Worm (Caenorhabditis elegans) whole organism, L3 larva: ENCODE measurements around the gene dos-3.
A peak's percentile ranks its signal among the peaks of the same experiment; 100 is the strongest.

ENCODE experiments used
- R02D3.7 ChIP-seq: fragments of 150-350 bp; optimal IDR thresholded peaks from 2 replicates; lab custom pipeline; 2014; ENCODE audit warnings: missing biosample characterization, missing genetic modification characterization
- ZK546.5 ChIP-seq: sonication (generic microtip); optimal IDR thresholded peaks from 2 replicates; lab custom pipeline; 2017; ENCODE audit warnings: missing biosample characterization, missing genetic modification characterization
- ama-1 ChIP-seq: fragments of 150-350 bp; optimal IDR thresholded peaks from 2 replicates; lab custom pipeline; 2018
- ceh-16 ChIP-seq: sonication (generic microtip); optimal IDR thresholded peaks from 2 replicates; lab custom pipeline; 2017; ENCODE audit warnings: missing biosample characterization, missing genetic modification characterization
- ceh-28 ChIP-seq: fragments of 150-350 bp; optimal IDR thresholded peaks from 2 replicates; lab custom pipeline; 2014; ENCODE audit warnings: missing biosample characterization, missing genetic modification reagents, missing genetic modification characterization
- ceh-82 ChIP-seq: fragments of 150-350 bp; optimal IDR thresholded peaks from 2 replicates; lab custom pipeline; 2014; ENCODE audit warnings: missing biosample characterization, missing genetic modification characterization
- ceh-9 ChIP-seq: sonication (generic microtip); optimal IDR thresholded peaks from 2 replicates; lab custom pipeline; 2018; ENCODE audit warnings: missing biosample characterization, missing genetic modification characterization
- egl-27 ChIP-seq: sonication (generic microtip); optimal IDR thresholded peaks from 4 replicates; lab custom pipeline; 2017; ENCODE audit warnings: missing biosample characterization, missing genetic modification reagents, missing genetic modification characterization
- elt-1 ChIP-seq: fragments of 150-350 bp; optimal IDR thresholded peaks from 2 replicates; lab custom pipeline; 2014; ENCODE audit warnings: missing biosample characterization, missing genetic modification characterization
- elt-2 ChIP-seq: sonication (generic microtip); optimal IDR thresholded peaks from 2 replicates; lab custom pipeline; 2016; ENCODE audit warnings: missing genetic modification reagents, mild to moderate bottlenecking, missing genetic modification characterization, missing compliant biosample characterization
- eor-1 ChIP-seq, 2 experiments: fragments of 150-350 bp; optimal IDR thresholded peaks; 2 replicates each; lab custom pipeline; 2014 to 2018; ENCODE audit warnings: missing biosample characterization in 2 of 2, missing genetic modification characterization in 2 of 2
- fkh-10 ChIP-seq: sonication (generic microtip); optimal IDR thresholded peaks from 2 replicates; lab custom pipeline; 2017; ENCODE audit warnings: missing biosample characterization, missing genetic modification reagents, missing genetic modification characterization
- fkh-2 ChIP-seq: fragments of 150-350 bp; optimal IDR thresholded peaks from 2 replicates; lab custom pipeline; 2014; ENCODE audit warnings: missing biosample characterization, missing genetic modification reagents, missing genetic modification characterization
- fos-1 ChIP-seq: fragments of 150-350 bp; optimal IDR thresholded peaks from 2 replicates; lab custom pipeline; 2014; ENCODE audit warnings: missing biosample characterization, missing genetic modification characterization
- hmg-11 ChIP-seq: sonication (generic microtip); optimal IDR thresholded peaks from 2 replicates; lab custom pipeline; 2016; ENCODE audit warnings: missing genetic modification characterization, missing compliant biosample characterization
- jun-1 ChIP-seq: fragments of 150-350 bp; optimal IDR thresholded peaks from 2 replicates; lab custom pipeline; 2014; ENCODE audit warnings: missing biosample characterization, missing genetic modification reagents, missing genetic modification characterization
- lin-15B ChIP-seq: fragments of 150-350 bp; optimal IDR thresholded peaks from 2 replicates; lab custom pipeline; 2014; ENCODE audit warnings: missing biosample characterization, missing genetic modification characterization
- lin-39 ChIP-seq: fragments of 150-350 bp; optimal IDR thresholded peaks from 2 replicates; lab custom pipeline; 2018; ENCODE audit warnings: missing biosample characterization, missing genetic modification reagents, missing genetic modification characterization
- nfya-1 ChIP-seq: sonication (generic microtip); optimal IDR thresholded peaks from 2 replicates; lab custom pipeline; 2017; ENCODE audit warnings: missing genetic modification characterization, mild to moderate bottlenecking, missing compliant biosample characterization, antibody characterized with exemption, moderate library complexity; ENCODE audit not compliant: insufficient read depth
- nhr-11 ChIP-seq: fragments of 150-350 bp; optimal IDR thresholded peaks from 2 replicates; lab custom pipeline; 2014; ENCODE audit warnings: missing biosample characterization, missing genetic modification characterization
- nhr-23 ChIP-seq: fragments of 150-350 bp; optimal IDR thresholded peaks from 2 replicates; lab custom pipeline; 2014; ENCODE audit warnings: missing biosample characterization, missing genetic modification reagents, missing genetic modification characterization
- nhr-25 ChIP-seq: sonication (generic microtip); optimal IDR thresholded peaks from 2 replicates; lab custom pipeline; 2017; ENCODE audit warnings: missing biosample characterization, missing genetic modification characterization
- nhr-28 ChIP-seq: fragments of 150-350 bp; optimal IDR thresholded peaks from 2 replicates; lab custom pipeline; 2014; ENCODE audit warnings: missing biosample characterization, missing genetic modification characterization
- nhr-43 ChIP-seq: sonication (generic microtip); optimal IDR thresholded peaks from 2 replicates; lab custom pipeline; 2016; ENCODE audit warnings: mild to moderate bottlenecking, missing genetic modification characterization, missing compliant biosample characterization; ENCODE audit not compliant: poor library complexity, severe bottlenecking
- nhr-77 ChIP-seq: fragments of 150-350 bp; optimal IDR thresholded peaks from 2 replicates; lab custom pipeline; 2014; ENCODE audit warnings: missing biosample characterization, missing genetic modification characterization
- pha-4 ChIP-seq: fragments of 150-350 bp; optimal IDR thresholded peaks from 2 replicates; lab custom pipeline; 2014; ENCODE audit warnings: missing biosample characterization, missing genetic modification reagents, missing genetic modification characterization
- pqm-1 ChIP-seq: fragments of 150-350 bp; optimal IDR thresholded peaks from 2 replicates; lab custom pipeline; 2017; ENCODE audit warnings: missing biosample characterization, missing genetic modification characterization, inconsistent platforms
- sea-2 ChIP-seq: fragments of 150-350 bp; sonication (generic microtip); optimal IDR thresholded peaks from 4 replicates; lab custom pipeline; 2014; ENCODE audit warnings: missing biosample characterization, missing genetic modification reagents, missing genetic modification characterization
- snpc-4 ChIP-seq: fragments of 150-350 bp; optimal IDR thresholded peaks from 2 replicates; lab custom pipeline; 2014; ENCODE audit warnings: missing biosample characterization, missing genetic modification characterization
- unc-39 ChIP-seq: sonication (generic microtip); optimal IDR thresholded peaks from 4 replicates; lab custom pipeline; 2017; ENCODE audit warnings: missing biosample characterization, missing genetic modification characterization
- unc-62 ChIP-seq: fragments of 150-350 bp; sonication (generic microtip); optimal IDR thresholded peaks from 4 replicates; lab custom pipeline; 2014; ENCODE audit warnings: missing biosample characterization, missing genetic modification reagents, missing genetic modification characterization
- zag-1 ChIP-seq: fragments of 150-350 bp; optimal IDR thresholded peaks from 2 replicates; lab custom pipeline; 2014; ENCODE audit warnings: missing biosample characterization, missing genetic modification characterization
- ztf-11 ChIP-seq: fragments of 150-350 bp; optimal IDR thresholded peaks from 2 replicates; lab custom pipeline; 2014; ENCODE audit warnings: missing biosample characterization, missing genetic modification characterization
- ztf-4 ChIP-seq: fragments of 150-350 bp; optimal IDR thresholded peaks from 2 replicates; lab custom pipeline; 2014; ENCODE audit warnings: missing biosample characterization, missing genetic modification characterization

dos-3 gene

ce11 chrIII:887874-888299, 48.5 kb upstream of the dos-3 start (continued):
- TF ChIP-seq zag-1 (tag; lab: Kevin White, UChicago) (no peak), nhr-11 (tag; lab: Kevin White, UChicago) (no peak), unc-39 (tag; lab: Kevin White, UChicago) (no peak)

- TF ChIP-seq ceh-28 (peak; percentile 67), zag-1 (tag; lab: Kevin White, UChicago) (no peak), nhr-23 (tag; lab: Kevin White, UChicago) (peak; percentile 37), nhr-25 (peak; percentile 24), elt-2 (no peak), ama-1 (lab: Kevin White, UChicago) (peak; percentile 21), fkh-10 (no peak)
Measured at ce11 chrIII:886726-887125, 47.3 kb upstream of the dos-3 start, which contains the start of gene zer-1. TSS of gene zer-1 (minus strand) at chrIII:886793.

ce11 chrIII:883595-883994, 44.2 kb upstream of the dos-3 start:
- no peak for TF ChIP-seq elt-1 (tag; lab: Kevin White, UChicago)
- TF ChIP-seq unc-39 (tag; lab: Kevin White, UChicago), result no peak
- no peak for TF ChIP-seq nhr-77 (tag; lab: Kevin White, UChicago)
- no peak for TF ChIP-seq ceh-9 (tag; lab: Kevin White, UChicago)
- TF ChIP-seq sea-2 (GFP tag; lab: Kevin White, UChicago), result no peak
- no peak for TF ChIP-seq nhr-11 (tag; lab: Kevin White, UChicago)
- TF ChIP-seq ztf-11 (tag; lab: Kevin White, UChicago), result no peak
- TF ChIP-seq snpc-4 (tag; lab: Kevin White, UChicago), result no peak
- TF ChIP-seq ceh-16 (tag; lab: Kevin White, UChicago), result no peak

- TF ChIP-seq fkh-2 (tag; lab: Kevin White, UChicago) (no peak), fkh-10 (no peak), egl-27 (tag; lab: Kevin White, UChicago) (no peak), ceh-82 (tag; lab: Kevin White, UChicago) (no peak), ztf-4 (tag; lab: Kevin White, UChicago) (no peak), R02D3.7 (tag; lab: Kevin White, UChicago) (no peak), eor-1 (tag; optimal IDR thresholded peaks at IDR 0.05; lab: Kevin White, UChicago) (no peak), ceh-9 (tag; lab: Kevin White, UChicago) (no peak), ZK546.5 (tag; lab: Kevin White, UChicago) (no peak), elt-1 (tag; lab: Kevin White, UChicago) (no peak), pha-4 (tag; lab: Kevin White, UChicago) (no peak)
Measured at ce11 chrIII:881460-881859, 42.1 kb upstream of the dos-3 start.

- TF ChIP-seq nhr-11 (tag; lab: Kevin White, UChicago) (no peak), nhr-43 (tag; lab: Kevin White, UChicago) (peak; percentile 8), eor-1 (tag; optimal IDR thresholded peaks at IDR 0.05; lab: Kevin White, UChicago) (no peak)
Measured at ce11 chrIII:880840-881239, 41.4 kb upstream of the dos-3 start.

- no peak for TF ChIP-seq nhr-23 (tag; lab: Kevin White, UChicago)
Measured at ce11 chrIII:879634-880033, 40.2 kb upstream of the dos-3 start, which contains the start of the genes T24C4.5 and ucr-2.3. TSS of gene T24C4.5 (minus strand) at chrIII:879734. TSS of gene ucr-2.3 (plus strand) at chrIII:879860.

- TF ChIP-seq nfya-1 (tag; lab: Kevin White, UChicago) (no peak), pqm-1 (peak; percentile 90), ceh-82 (tag; lab: Kevin White, UChicago) (no peak), nhr-25 (no peak), jun-1 (no peak), hmg-11 (tag; lab: Kevin White, UChicago) (no peak), elt-2 (peak; percentile 30), lin-15B (tag; lab: Kevin White, UChicago) (no peak), zag-1 (tag; lab: Kevin White, UChicago) (no peak), snpc-4 (tag; lab: Kevin White, UChicago) (no peak), fos-1 (tag; lab: Kevin White, UChicago) (no peak), nhr-28 (tag; lab: Kevin White, UChicago) (no peak), sea-2 (GFP tag; lab: Kevin White, UChicago) (no peak), lin-39 (no peak), elt-1 (tag; lab: Kevin White, UChicago) (no peak), ceh-9 (tag; lab: Kevin White, UChicago) (no peak), unc-62 (GFP tag; lab: Kevin White, UChicago) (no peak), egl-27 (tag; lab: Kevin White, UChicago) (no peak)
- TF ChIP-seq, all 47 proteins: peak for 2
Measured at ce11 chrIII:873432-873831, 34.0 kb upstream of the dos-3 start, which contains the start of gene clc-19. TSS of gene clc-19 (minus strand) at chrIII:873566.
